Worm (Caenorhabditis elegans) whole organism, mixed stage, embryonic: ENCODE results near the gene ndub-2.

Experiments
- M03D4.4 ChIP-seq: sonication (generic microtip); optimal IDR thresholded peaks from 2 replicates; lab custom pipeline; 2017; ENCODE audit warnings: mild to moderate bottlenecking, missing genetic modification characterization, missing compliant biosample characterization
- bed-3 ChIP-seq: fragments of 200-800 bp; sonication (Bioruptor generic); optimal IDR thresholded peaks from 3 replicates; lab custom pipeline; 2018; ENCODE audit warnings: mild to moderate bottlenecking, missing genetic modification characterization, moderate library complexity, missing compliant biosample characterization
- blmp-1 ChIP-seq: fragments of 150-350 bp; optimal IDR thresholded peaks from 2 replicates; lab custom pipeline; 2014; ENCODE audit warnings: missing biosample characterization, missing genetic modification characterization
- ceh-39 ChIP-seq: fragments of 150-350 bp; optimal IDR thresholded peaks from 2 replicates; lab custom pipeline; 2014; ENCODE audit warnings: missing biosample characterization, missing genetic modification characterization
- ceh-43 ChIP-seq: fragments of 200-800 bp; sonication (Bioruptor generic); optimal IDR thresholded peaks from 2 replicates; lab custom pipeline; 2018; ENCODE audit warnings: mild to moderate bottlenecking, missing genetic modification characterization, moderate library complexity, missing compliant biosample characterization
- ceh-83 ChIP-seq: fragments of 200-800 bp; sonication (Bioruptor generic); optimal IDR thresholded peaks from 2 replicates; lab custom pipeline; 2018; ENCODE audit warnings: mild to moderate bottlenecking, missing genetic modification characterization, missing compliant biosample characterization
- cnd-1 ChIP-seq: fragments of 200-800 bp; sonication (Bioruptor generic); optimal IDR thresholded peaks from 2 replicates; lab custom pipeline; 2018; ENCODE audit warnings: mild to moderate bottlenecking, missing genetic modification characterization, missing compliant biosample characterization
- drap-1 ChIP-seq: fragments of 200-800 bp; sonication (Bioruptor generic); optimal IDR thresholded peaks from 3 replicates; lab custom pipeline; 2018; ENCODE audit warnings: mild to moderate bottlenecking, missing genetic modification characterization, missing compliant biosample characterization
- elt-1 ChIP-seq: sonication (generic microtip); optimal IDR thresholded peaks from 2 replicates; lab custom pipeline; 2017; ENCODE audit warnings: missing genetic modification characterization, mild to moderate bottlenecking, missing compliant biosample characterization, antibody characterized with exemption, moderate library complexity, borderline replicate concordance; ENCODE audit not compliant: insufficient read depth
- elt-3 ChIP-seq: fragments of 150-350 bp; optimal IDR thresholded peaks from 2 replicates; lab custom pipeline; 2014; ENCODE audit warnings: missing biosample characterization, missing genetic modification characterization
- flh-1 ChIP-seq: fragments of 200-800 bp; sonication (Bioruptor generic); optimal IDR thresholded peaks from 2 replicates; lab custom pipeline; 2018; ENCODE audit warnings: mild to moderate bottlenecking, missing genetic modification characterization, moderate library complexity, missing compliant biosample characterization
- ham-2 ChIP-seq: fragments of 200-800 bp; sonication (Bioruptor generic); optimal IDR thresholded peaks from 2 replicates; lab custom pipeline; 2018; ENCODE audit warnings: mild to moderate bottlenecking, missing genetic modification characterization, missing compliant biosample characterization
- hlh-1 ChIP-seq: fragments of 150-350 bp; optimal IDR thresholded peaks from 2 replicates; lab custom pipeline; 2014; ENCODE audit warnings: missing biosample characterization, missing genetic modification reagents, missing genetic modification characterization
- lin-32 ChIP-seq: fragments of 200-800 bp; sonication (Bioruptor generic); optimal IDR thresholded peaks from 2 replicates; lab custom pipeline; 2018; ENCODE audit warnings: mild to moderate bottlenecking, missing genetic modification characterization, missing compliant biosample characterization
- mep-1 ChIP-seq: fragments of 150-350 bp; optimal IDR thresholded peaks from 2 replicates; lab custom pipeline; 2017; ENCODE audit warnings: missing biosample characterization, missing genetic modification reagents, missing genetic modification characterization, inconsistent platforms
- mls-2 ChIP-seq: sonication (generic microtip); optimal IDR thresholded peaks from 2 replicates; lab custom pipeline; 2016; ENCODE audit warnings: mild to moderate bottlenecking, missing genetic modification characterization, moderate library complexity, missing compliant biosample characterization
- nhr-12 ChIP-seq: fragments of 150-350 bp; optimal IDR thresholded peaks from 2 replicates; lab custom pipeline; 2014; ENCODE audit warnings: missing biosample characterization, missing genetic modification characterization
- nhr-2 ChIP-seq: fragments of 150-350 bp; optimal IDR thresholded peaks from 2 replicates; lab custom pipeline; 2014; ENCODE audit warnings: missing biosample characterization, missing genetic modification characterization
- nhr-28 ChIP-seq: fragments of 150-350 bp; optimal IDR thresholded peaks from 2 replicates; lab custom pipeline; 2014; ENCODE audit warnings: missing biosample characterization, missing genetic modification characterization
- pha-4 ChIP-seq: fragments of 150-350 bp; optimal IDR thresholded peaks from 2 replicates; lab custom pipeline; 2018; ENCODE audit warnings: missing biosample characterization, missing genetic modification reagents, missing genetic modification characterization
- sem-2 ChIP-seq: fragments of 200-800 bp; sonication (Bioruptor generic); optimal IDR thresholded peaks from 2 replicates; lab custom pipeline; 2018; ENCODE audit warnings: mild to moderate bottlenecking, missing genetic modification characterization, missing compliant biosample characterization
- snpc-4 ChIP-seq: fragments of 150-350 bp; optimal IDR thresholded peaks from 2 replicates; lab custom pipeline; 2014; ENCODE audit warnings: missing biosample characterization, missing genetic modification characterization
- sptf-1 ChIP-seq: sonication (generic microtip); optimal IDR thresholded peaks from 2 replicates; lab custom pipeline; 2017; ENCODE audit warnings: mild to moderate bottlenecking, missing genetic modification characterization, moderate library complexity, missing compliant biosample characterization
- unc-120 ChIP-seq: sonication (generic microtip); optimal IDR thresholded peaks from 2 replicates; lab custom pipeline; 2017; ENCODE audit warnings: missing genetic modification characterization, missing compliant biosample characterization; ENCODE audit not compliant: poor library complexity, severe bottlenecking
- unc-39 ChIP-seq: fragments of 150-350 bp; optimal IDR thresholded peaks from 2 replicates; lab custom pipeline; 2014; ENCODE audit warnings: missing biosample characterization, missing genetic modification characterization
- unc-62 ChIP-seq: fragments of 150-350 bp; optimal IDR thresholded peaks from 2 replicates; lab custom pipeline; 2014; ENCODE audit warnings: missing biosample characterization, missing genetic modification reagents, missing genetic modification characterization
- zip-8 ChIP-seq: fragments of 150-350 bp; optimal IDR thresholded peaks from 2 replicates; lab custom pipeline; 2014; ENCODE audit warnings: missing biosample characterization, missing genetic modification characterization
- ztf-11 ChIP-seq: fragments of 150-350 bp; optimal IDR thresholded peaks from 2 replicates; lab custom pipeline; 2014; ENCODE audit warnings: missing biosample characterization, missing genetic modification characterization

The ndub-2 gene

DNA sequence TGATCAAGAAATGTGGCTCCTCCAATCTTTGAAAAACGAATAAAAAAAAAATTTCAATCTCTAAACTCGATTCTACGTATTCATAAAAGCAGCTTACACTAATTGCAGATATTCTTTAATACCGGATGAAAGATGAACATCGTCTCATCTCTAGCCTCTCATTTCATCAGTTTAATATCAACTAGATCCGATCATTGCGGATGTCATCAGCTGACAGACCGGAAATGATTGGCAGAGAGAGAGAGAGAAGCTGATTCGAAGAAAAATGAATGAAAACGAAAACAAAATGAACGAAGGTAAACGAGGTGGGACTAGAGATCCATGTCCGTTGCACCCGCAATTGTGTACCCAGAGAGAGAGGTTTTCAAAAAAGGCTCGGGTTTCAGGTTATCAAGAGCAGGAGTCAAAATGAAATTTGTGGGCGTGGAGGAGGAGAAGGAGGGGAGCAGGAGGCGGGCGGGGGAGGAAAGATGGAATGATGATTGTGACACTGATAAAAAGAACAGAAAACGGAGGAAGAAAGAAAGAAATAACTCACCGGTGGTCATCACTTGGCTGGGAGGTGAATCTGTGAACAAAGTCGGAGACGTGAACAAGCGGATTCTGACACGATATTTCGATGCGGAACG lies 18.8 kb downstream of the ndub-2 start:
- peak; percentile 73 for TF ChIP-seq hlh-1
- TF ChIP-seq unc-62 (GFP tag; lab: Kevin White, UChicago), result peak; percentile 74
- no peak for TF ChIP-seq M03D4.4 (tag; lab: Kevin White, UChicago)
- TF ChIP-seq unc-120 (tag; lab: Kevin White, UChicago), result peak; percentile 33
- TF ChIP-seq, all 35 proteins: peak for 3

DNA sequence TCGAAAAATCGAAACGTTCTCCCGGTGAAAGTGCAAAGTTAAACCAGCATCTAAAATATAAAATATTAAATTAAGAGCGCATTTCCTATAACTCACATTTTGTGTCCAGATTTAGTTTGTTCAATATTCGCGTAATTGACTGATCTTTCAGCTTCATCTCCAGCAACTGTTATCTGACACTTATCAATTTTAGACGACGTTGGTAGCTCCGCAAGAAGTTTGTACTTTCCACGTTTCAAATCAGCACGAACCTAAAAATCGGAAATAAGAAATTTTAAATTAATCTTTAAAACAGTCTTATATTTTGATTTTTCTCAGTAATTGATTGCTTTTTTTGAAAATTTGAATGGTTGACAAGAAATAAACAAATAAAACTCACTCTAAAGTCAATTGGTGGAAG lies 21.5 kb downstream of the ndub-2 start:
- TF ChIP-seq nhr-28 (tag; lab: Kevin White, UChicago), result no peak
- no peak for TF ChIP-seq ztf-11 (tag; lab: Kevin White, UChicago)
- TF ChIP-seq flh-1 (GFP tag; lab: Kevin White, UChicago), result no peak

DNA sequence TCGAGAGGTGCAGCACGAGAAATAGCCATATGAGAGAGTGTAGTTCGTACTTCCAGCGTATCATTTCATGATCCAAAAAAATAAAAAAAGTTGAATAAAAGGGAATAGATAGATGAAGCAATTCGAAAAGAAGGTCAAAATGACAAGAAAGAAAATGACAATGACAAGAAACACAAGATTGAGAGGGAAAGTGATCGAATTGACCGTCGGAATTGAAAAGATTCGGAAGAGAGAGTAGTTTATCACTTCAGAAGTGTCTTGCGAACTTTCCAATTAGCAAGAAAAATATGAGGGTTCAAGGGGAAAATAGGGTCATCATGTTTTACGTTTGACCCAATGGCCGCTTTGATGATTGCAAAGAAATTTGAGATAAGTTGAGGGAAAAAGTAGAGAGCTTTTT lies 23.5 kb downstream of the ndub-2 start, which contains the start of gene dep-1:
Gene dep-1, minus strand, starts transcription at position 95 of the 400 bp plus-strand sequence.
- no peak for TF ChIP-seq blmp-1 (tag; lab: Kevin White, UChicago)
- no peak for TF ChIP-seq mep-1
- no peak for TF ChIP-seq nhr-28 (tag; lab: Kevin White, UChicago)
- TF ChIP-seq snpc-4 (tag; lab: Kevin White, UChicago), result no peak
- no peak for TF ChIP-seq cnd-1
- no peak for TF ChIP-seq drap-1 (GFP tag; lab: Kevin White, UChicago)

DNA sequence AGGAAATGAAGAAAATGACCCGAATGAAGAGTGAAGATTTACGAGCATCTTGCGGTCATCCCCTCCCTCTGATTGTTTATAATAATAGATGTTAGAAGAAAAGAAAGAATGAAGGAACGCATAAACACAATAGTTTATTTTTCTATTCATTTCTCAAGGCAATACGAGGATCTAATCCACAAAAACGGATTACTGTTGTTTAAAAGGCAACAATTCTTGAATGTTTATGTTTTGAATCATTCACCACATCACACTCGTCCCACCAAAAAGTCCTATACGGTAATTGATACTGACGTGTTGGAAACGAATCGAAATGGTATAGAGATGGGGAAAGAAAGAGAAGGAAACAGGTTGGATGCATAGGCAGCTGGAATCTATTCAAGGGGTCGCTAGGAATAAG lies 25.5 kb downstream of the ndub-2 start:
- no peak for TF ChIP-seq unc-62 (GFP tag; lab: Kevin White, UChicago)
- no peak for TF ChIP-seq blmp-1 (tag; lab: Kevin White, UChicago)

DNA sequence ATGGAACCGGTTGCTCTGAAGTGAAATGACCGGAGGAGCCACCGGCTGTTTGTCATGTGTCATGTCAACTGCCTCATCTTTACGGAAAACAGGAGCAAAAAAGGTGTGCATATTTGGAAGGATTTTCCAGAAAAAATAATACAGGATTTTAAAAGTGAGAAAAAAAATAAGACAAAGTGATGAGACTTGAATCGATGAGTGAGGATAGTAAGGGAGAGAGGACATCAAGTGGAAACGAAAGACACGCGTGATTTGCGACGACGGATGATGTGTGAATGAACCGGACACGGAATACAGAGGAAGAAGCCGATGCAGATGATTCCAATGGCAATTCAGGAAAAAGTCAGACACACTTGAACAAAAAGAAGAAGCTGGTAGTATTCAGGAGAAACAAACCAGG lies 28.1 kb downstream of the ndub-2 start:
- no peak for TF ChIP-seq mls-2 (tag; lab: Kevin White, UChicago)
- no peak for TF ChIP-seq unc-39
- TF ChIP-seq ztf-11 (tag; lab: Kevin White, UChicago), result no peak
- no peak for TF ChIP-seq nhr-2 (tag; lab: Kevin White, UChicago)
- TF ChIP-seq drap-1 (GFP tag; lab: Kevin White, UChicago), result no peak
- no peak for TF ChIP-seq unc-62 (GFP tag; lab: Kevin White, UChicago)
- no peak for TF ChIP-seq hlh-1
- no peak for TF ChIP-seq mep-1
- TF ChIP-seq nhr-12 (tag; lab: Kevin White, UChicago), result no peak
- no peak for TF ChIP-seq blmp-1 (tag; lab: Kevin White, UChicago)

DNA sequence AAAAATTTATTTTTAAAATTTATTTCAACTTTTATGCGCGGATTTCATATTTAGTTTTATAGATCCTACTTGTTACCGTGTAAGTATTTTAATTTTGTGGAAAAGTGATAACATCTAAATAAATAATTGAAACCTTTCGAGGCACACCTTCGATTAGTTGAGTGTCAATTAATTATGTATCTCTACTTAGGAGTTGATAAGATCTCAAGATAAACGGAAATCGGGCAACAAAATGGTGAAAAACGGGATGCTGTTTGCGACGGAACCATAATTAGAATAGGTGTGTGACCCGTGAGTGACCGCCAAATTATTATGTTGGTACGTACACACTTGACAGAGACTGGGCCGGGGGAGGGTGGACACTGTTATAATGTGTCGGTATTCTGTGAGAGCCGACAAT lies 30.2 kb downstream of the ndub-2 start:
- TF ChIP-seq bed-3 (GFP tag; lab: Kevin White, UChicago) (no peak), nhr-2 (tag; lab: Kevin White, UChicago) (peak; percentile 44)

DNA sequence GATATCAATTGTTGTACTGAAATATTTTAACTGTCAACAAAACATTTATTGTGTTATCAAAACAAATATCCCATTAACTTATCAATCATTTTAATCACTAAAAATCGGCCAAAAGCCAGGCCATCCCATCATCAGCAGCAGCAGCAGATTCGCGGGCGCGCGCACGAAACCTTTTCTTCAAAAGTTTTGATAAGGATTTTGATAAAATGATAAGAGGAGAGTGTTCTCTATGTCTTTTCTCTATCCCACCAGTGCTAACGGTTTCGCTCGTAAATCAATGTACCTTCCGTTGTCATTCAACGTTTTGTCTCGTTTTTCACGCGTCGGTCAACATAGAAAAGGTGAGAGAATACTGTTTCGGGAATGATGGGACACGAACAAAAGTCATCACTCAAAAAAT lies 31.9 kb downstream of the ndub-2 start:
- TF ChIP-seq blmp-1 (tag; lab: Kevin White, UChicago) (no peak), unc-62 (GFP tag; lab: Kevin White, UChicago) (no peak)

DNA sequence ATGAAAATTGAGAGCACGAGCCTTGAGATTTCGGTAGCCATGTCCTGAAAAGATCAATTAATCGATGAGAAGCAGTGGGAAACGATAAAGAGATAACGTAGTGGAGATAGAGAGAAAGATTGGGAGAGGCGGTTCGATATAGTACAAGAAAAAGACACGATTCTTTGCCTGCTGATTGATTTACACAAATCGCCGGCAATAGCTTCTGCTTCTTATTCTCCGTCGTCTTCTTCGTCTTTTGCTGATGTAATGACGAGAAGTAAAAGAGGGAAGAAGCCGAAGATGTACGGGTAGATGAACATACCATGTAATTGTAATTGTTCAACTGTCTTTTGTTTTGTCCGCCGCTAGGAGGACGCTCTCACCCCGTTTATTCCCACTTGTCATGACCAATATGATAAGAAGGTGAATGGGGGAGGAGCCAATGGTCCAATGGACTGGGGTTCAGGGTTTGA lies 33.1 kb downstream of the ndub-2 start, which contains the start of gene F37B12.1:
Gene F37B12.1, minus strand, starts transcription at position 51 of the 455 bp plus-strand sequence.
- no peak for TF ChIP-seq hlh-1
- TF ChIP-seq nhr-12 (tag; lab: Kevin White, UChicago), result no peak
- no peak for TF ChIP-seq ceh-43 (GFP tag; lab: Kevin White, UChicago)
- no peak for TF ChIP-seq elt-1
- TF ChIP-seq ham-2 (GFP tag; lab: Kevin White, UChicago), result no peak
- no peak for TF ChIP-seq nhr-2 (tag; lab: Kevin White, UChicago)
- no peak for TF ChIP-seq unc-39
- TF ChIP-seq elt-3, result no peak
- no peak for TF ChIP-seq ceh-39 (tag; lab: Kevin White, UChicago)
- no peak for TF ChIP-seq zip-8 (tag; lab: Kevin White, UChicago)
- TF ChIP-seq pha-4 (tag; lab: Kevin White, UChicago), result no peak
- TF ChIP-seq sptf-1 (tag; lab: Kevin White, UChicago), result no peak
- no peak for TF ChIP-seq lin-32 (GFP tag; lab: Kevin White, UChicago)
- TF ChIP-seq drap-1 (GFP tag; lab: Kevin White, UChicago), result no peak
- TF ChIP-seq mls-2 (tag; lab: Kevin White, UChicago), result no peak
- no peak for TF ChIP-seq ceh-83 (GFP tag; lab: Kevin White, UChicago)
- TF ChIP-seq ztf-11 (tag; lab: Kevin White, UChicago), result no peak
- TF ChIP-seq M03D4.4 (tag; lab: Kevin White, UChicago), result no peak
- no peak for TF ChIP-seq sem-2
